Worm (Caenorhabditis elegans): Measurements from ENCODE around the gene Y54G2A.10.

- TF ChIP-seq ceh-13 (GFP tag; optimal IDR thresholded peaks at IDR 0.05) (peak; percentile 37), ets-7 (tag; optimal IDR thresholded peaks at IDR 0.05) (no peak), tbx-37 (GFP tag; conservative IDR thresholded peaks at IDR 0.05) (peak; percentile 38; the same call in 1 of the 2 replicates), ceh-36 (tag; optimal IDR thresholded peaks at IDR 0.05) (peak; percentile 50)
These were observed 2.7 kb downstream of the Y54G2A.10 start for ce11 chrIV:2802193-2802592.
